Worm (Caenorhabditis elegans) whole organism, L4 larva: ENCODE results near the gene gcy-18.

ENCODE experiments used
- Y105C5A.15 ChIP-seq: fragments of 200-800 bp; sonication (Bioruptor generic); IDR thresholded peaks from 2 replicates; pipeline ENCODE4 v1.3.6; 2022; ENCODE audit warnings: missing genetic modification characterization, missing compliant biosample characterization
- jun-1 ChIP-seq: fragments of 150-350 bp; optimal IDR thresholded peaks from 2 replicates; lab custom pipeline; 2014; ENCODE audit warnings: missing biosample characterization, missing genetic modification reagents, missing genetic modification characterization

DNA sequence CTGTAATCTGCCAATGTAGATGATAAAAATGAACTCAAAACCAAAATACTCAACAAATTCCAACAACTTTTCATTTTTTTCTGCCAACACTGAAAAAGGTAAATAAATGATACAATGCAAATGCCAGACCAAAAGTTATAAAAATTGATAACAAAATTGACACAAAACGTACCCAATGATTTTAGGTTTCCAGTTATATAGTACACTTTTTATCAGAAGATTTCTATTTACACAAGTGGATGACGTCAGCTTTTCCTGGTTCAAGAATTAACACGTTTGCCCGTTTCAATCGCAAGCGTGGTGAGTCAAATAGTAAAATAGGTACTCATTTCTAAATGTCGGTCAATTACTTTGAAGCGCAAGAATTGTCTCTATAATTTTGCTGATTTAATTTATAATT, 19.7 kb downstream of the gcy-18 start, which contains the start of gene ZK896.5:
- no peak for TF ChIP-seq Y105C5A.15 (GFP tag; lab: Robert Waterston, UW)
- TF ChIP-seq jun-1 = no peak
